Fruit fly (Drosophila melanogaster) whole organism, prepupa: Measurements from ENCODE around the gene CG42752.

Experiments
- Eip78C ChIP-seq: fragments of 200-800 bp; sonication (Bioruptor generic); peaks from one replicate; lab custom pipeline; 2016; ENCODE audit warnings: missing biosample characterization, missing genetic modification characterization
- Ets96B ChIP-seq: fragments of 200-800 bp; optimal IDR thresholded peaks from 2 replicates; lab custom pipeline; 2019; ENCODE audit warnings: missing biosample characterization, mild to moderate bottlenecking, missing genetic modification characterization, moderate library complexity
- Met ChIP-seq: fragments of 200-800 bp; sonication (Bioruptor generic); optimal IDR thresholded peaks from 3 replicates; lab custom pipeline; 2016; ENCODE audit warnings: missing biosample characterization, missing genetic modification characterization
- cyc ChIP-seq: fragments of 200-800 bp; sonication (Bioruptor generic); optimal IDR thresholded peaks from 3 replicates; lab custom pipeline; 2016; ENCODE audit warnings: missing biosample characterization, missing genetic modification characterization

DNA sequence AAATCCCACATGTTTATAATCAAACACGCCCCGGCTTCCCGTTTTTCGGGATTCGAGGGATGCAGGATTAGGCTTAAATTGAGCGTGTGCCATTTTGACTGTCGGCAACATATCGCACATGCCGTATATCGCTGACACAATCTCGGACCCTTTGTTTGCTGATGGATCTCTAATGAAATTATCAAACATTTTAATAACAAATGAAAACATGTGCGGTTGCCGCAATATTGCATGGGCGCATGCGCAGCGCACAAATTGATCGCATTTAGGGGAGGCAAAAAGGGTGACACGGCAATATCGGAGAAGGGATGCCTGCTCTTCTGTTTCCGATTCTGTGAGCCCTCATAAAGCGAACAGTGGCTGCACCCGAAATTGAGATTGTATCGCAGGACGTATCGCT is 35.4 kb upstream of the CG42752 start:
- TF ChIP-seq Eip78C: no peak
- no peak for TF ChIP-seq Ets96B
- no peak for TF ChIP-seq cyc (GFP tag; lab: Kevin White, UChicago)
- TF ChIP-seq Met (GFP tag; lab: Kevin White, UChicago): no peak
